Worm (Caenorhabditis elegans): ENCODE measurements around the gene Y66D12A.8.

DNA sequence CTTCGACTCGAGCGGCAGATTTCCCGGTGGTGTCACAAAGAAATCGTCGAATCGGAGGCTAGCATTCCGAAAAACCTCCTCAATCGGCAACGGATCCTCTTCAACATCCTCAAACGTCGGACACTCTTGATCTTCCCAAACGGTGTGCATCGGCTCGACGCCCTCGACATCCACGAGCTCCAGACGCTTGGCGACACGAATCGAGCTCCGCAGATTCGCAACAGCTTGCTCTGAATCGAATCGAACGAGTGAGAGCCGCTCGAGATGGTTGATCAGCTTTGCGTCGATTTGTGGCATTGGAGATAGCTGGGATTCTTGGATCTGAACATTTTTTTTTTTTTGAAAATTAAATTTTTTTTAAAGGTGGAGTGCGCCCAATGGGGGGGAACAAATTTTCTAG, 5.4 kb downstream of the Y66D12A.8 start:
- TF ChIP-seq dao-5 (tag; optimal IDR thresholded peaks at IDR 0.05) (no peak), him-1 (tag; optimal IDR thresholded peaks at IDR 0.05) (no peak), W03F9.2 (tag; optimal IDR thresholded peaks at IDR 0.05) (no peak)

Measured in whole organism, L4/young adult.